Worm (Caenorhabditis elegans) whole organism, late embryonic: Measurements from ENCODE around the gene del-1.

Experiments used
- C38D4.7 ChIP-seq: fragments of 200-800 bp; sonication (Bioruptor generic); optimal IDR thresholded peaks from 2 replicates; lab custom pipeline; 2018; ENCODE audit warnings: mild to moderate bottlenecking, missing genetic modification characterization, moderate library complexity, missing compliant biosample characterization
- F13H6.1 ChIP-seq: sonication (generic microtip); optimal IDR thresholded peaks from 2 replicates; lab custom pipeline; 2016; ENCODE audit warnings: missing genetic modification characterization, missing compliant biosample characterization
- K02D7.2 ChIP-seq: sonication (generic microtip); optimal IDR thresholded peaks from 2 replicates; lab custom pipeline; 2017; ENCODE audit warnings: mild to moderate bottlenecking, missing genetic modification characterization, missing compliant biosample characterization
- K09A11.1 ChIP-seq: sonication (generic microtip); optimal IDR thresholded peaks from 2 replicates; lab custom pipeline; 2017; ENCODE audit warnings: antibody characterized with exemption, mild to moderate bottlenecking, missing genetic modification characterization, missing compliant biosample characterization; ENCODE audit not compliant: insufficient read depth
- T23F11.4 ChIP-seq: fragments of 200-800 bp; sonication (Bioruptor generic); optimal IDR thresholded peaks from 2 replicates; lab custom pipeline; 2018; ENCODE audit warnings: mild to moderate bottlenecking, missing genetic modification characterization, missing compliant biosample characterization
- ama-1 ChIP-seq: fragments of 150-350 bp; optimal IDR thresholded peaks from 2 replicates; lab custom pipeline; 2014
- ceh-2 ChIP-seq: sonication (generic microtip); optimal IDR thresholded peaks from 2 replicates; lab custom pipeline; 2016; ENCODE audit warnings: missing genotype, missing genetic modification characterization, missing compliant biosample characterization
- ceh-22 ChIP-seq: sonication (generic microtip); optimal IDR thresholded peaks from 2 replicates; lab custom pipeline; 2017; ENCODE audit warnings: missing biosample characterization, missing genetic modification characterization
- ceh-30 ChIP-seq: fragments of 150-350 bp; optimal IDR thresholded peaks from 2 replicates; lab custom pipeline; 2014; ENCODE audit warnings: missing biosample characterization, missing genetic modification characterization
- ceh-9 ChIP-seq: sonication (generic microtip); optimal IDR thresholded peaks from 2 replicates; lab custom pipeline; 2016; ENCODE audit warnings: mild to moderate bottlenecking, missing genetic modification characterization, inconsistent platforms, missing compliant biosample characterization
- che-1 ChIP-seq: sonication (generic microtip); optimal IDR thresholded peaks from 2 replicates; lab custom pipeline; 2016; ENCODE audit warnings: mild to moderate bottlenecking, missing genetic modification characterization, missing compliant biosample characterization
- dmd-4 ChIP-seq: sonication (generic microtip); optimal IDR thresholded peaks from 2 replicates; lab custom pipeline; 2016; ENCODE audit warnings: borderline replicate concordance, missing genetic modification characterization, missing compliant biosample characterization
- dve-1 ChIP-seq: sonication (generic microtip); optimal IDR thresholded peaks from 2 replicates; lab custom pipeline; 2017; ENCODE audit warnings: antibody characterized with exemption, mild to moderate bottlenecking, missing genetic modification characterization, missing compliant biosample characterization
- elt-2 ChIP-seq: sonication (generic microtip); optimal IDR thresholded peaks from 2 replicates; lab custom pipeline; 2016; ENCODE audit warnings: missing genetic modification reagents, missing genetic modification characterization, missing compliant biosample characterization
- ets-4 ChIP-seq: sonication (generic microtip); optimal IDR thresholded peaks from 2 replicates; lab custom pipeline; 2016; ENCODE audit warnings: missing genetic modification characterization, missing compliant biosample characterization
- eyg-1 ChIP-seq: sonication (generic microtip); optimal IDR thresholded peaks from 2 replicates; lab custom pipeline; 2016; ENCODE audit warnings: missing genotype, missing genetic modification characterization, missing compliant biosample characterization
- fax-1 ChIP-seq: sonication (generic microtip); optimal IDR thresholded peaks from 2 replicates; lab custom pipeline; 2016; ENCODE audit warnings: missing genotype, missing genetic modification characterization, missing compliant biosample characterization
- fkh-10 ChIP-seq: fragments of 150-350 bp; optimal IDR thresholded peaks from 2 replicates; lab custom pipeline; 2014; ENCODE audit warnings: missing biosample characterization, missing genetic modification reagents, missing genetic modification characterization
- fkh-6 ChIP-seq: sonication (generic microtip); optimal IDR thresholded peaks from 2 replicates; lab custom pipeline; 2016; ENCODE audit warnings: missing genetic modification characterization, missing compliant biosample characterization
- gmeb-2 ChIP-seq: sonication (generic microtip); optimal IDR thresholded peaks from 2 replicates; lab custom pipeline; 2016; ENCODE audit warnings: missing genetic modification characterization, inconsistent platforms, missing compliant biosample characterization
- hlh-13 ChIP-seq: fragments of 200-800 bp; sonication (Bioruptor generic); optimal IDR thresholded peaks from 2 replicates; lab custom pipeline; 2018; ENCODE audit warnings: mild to moderate bottlenecking, missing genetic modification characterization, missing compliant biosample characterization
- hlh-8 ChIP-seq: sonication (generic microtip); optimal IDR thresholded peaks from 2 replicates; lab custom pipeline; 2016; ENCODE audit warnings: missing genotype, missing genetic modification characterization, missing compliant biosample characterization
- lim-6 ChIP-seq: sonication (generic microtip); optimal IDR thresholded peaks from 2 replicates; lab custom pipeline; 2016; ENCODE audit warnings: missing genetic modification characterization, missing compliant biosample characterization
- lin-11 ChIP-seq: fragments of 200-800 bp; sonication (Bioruptor generic); optimal IDR thresholded peaks from 2 replicates; lab custom pipeline; 2018; ENCODE audit warnings: mild to moderate bottlenecking, missing genetic modification characterization, missing compliant biosample characterization
- nfya-1 ChIP-seq: sonication (generic microtip); optimal IDR thresholded peaks from 2 replicates; lab custom pipeline; 2017; ENCODE audit warnings: missing genetic modification characterization, mild to moderate bottlenecking, missing compliant biosample characterization, antibody characterized with exemption, moderate library complexity
- nhr-11 ChIP-seq: fragments of 150-350 bp; optimal IDR thresholded peaks from 2 replicates; lab custom pipeline; 2014; ENCODE audit warnings: missing biosample characterization, missing genetic modification characterization
- npax-4 ChIP-seq: sonication (generic microtip); optimal IDR thresholded peaks from 2 replicates; lab custom pipeline; 2016; ENCODE audit warnings: missing genetic modification characterization, missing compliant biosample characterization
- pag-3 ChIP-seq: sonication (generic microtip); optimal IDR thresholded peaks from 2 replicates; lab custom pipeline; 2016; ENCODE audit warnings: missing compliant biosample characterization, missing genetic modification characterization, borderline replicate concordance
- pat-9 ChIP-seq: fragments of 200-800 bp; sonication (Bioruptor generic); optimal IDR thresholded peaks from 2 replicates; lab custom pipeline; 2018; ENCODE audit warnings: mild to moderate bottlenecking, missing genetic modification characterization, moderate library complexity, missing compliant biosample characterization
- pax-1 ChIP-seq: fragments of 150-350 bp; optimal IDR thresholded peaks from 2 replicates; lab custom pipeline; 2014; ENCODE audit warnings: missing biosample characterization, missing genetic modification characterization
- pha-2 ChIP-seq: sonication (generic microtip); optimal IDR thresholded peaks from 2 replicates; lab custom pipeline; 2017; ENCODE audit warnings: mild to moderate bottlenecking, missing genetic modification characterization, missing compliant biosample characterization
- pros-1 ChIP-seq: fragments of 150-350 bp; optimal IDR thresholded peaks from 2 replicates; lab custom pipeline; 2014; ENCODE audit warnings: missing biosample characterization, missing genetic modification reagents, missing genetic modification characterization
- sox-2 ChIP-seq: fragments of 200-800 bp; sonication (Bioruptor generic); IDR thresholded peaks from 2 replicates; pipeline ENCODE4 v1.3.6; 2022; ENCODE audit warnings: missing genetic modification reagents, missing genetic modification characterization, missing compliant biosample characterization
- unc-3 ChIP-seq, 2 experiments: fragments of 200-800 bp in 1 of 2; sonication (Bioruptor generic) in 1 of 2; sonication (generic microtip) in 1 of 2; conservative IDR thresholded peaks in 1 of 2; optimal IDR thresholded peaks in 1 of 2; 2 replicates each; pipeline versions ENCODE4 v1.3.6 to Lab custom; 2016 to 2022; ENCODE audit warnings: missing compliant biosample characterization in 2 of 2, missing genetic modification characterization in 2 of 2, missing genetic modification reagents in 1 of 2

The del-1 gene

DNA sequence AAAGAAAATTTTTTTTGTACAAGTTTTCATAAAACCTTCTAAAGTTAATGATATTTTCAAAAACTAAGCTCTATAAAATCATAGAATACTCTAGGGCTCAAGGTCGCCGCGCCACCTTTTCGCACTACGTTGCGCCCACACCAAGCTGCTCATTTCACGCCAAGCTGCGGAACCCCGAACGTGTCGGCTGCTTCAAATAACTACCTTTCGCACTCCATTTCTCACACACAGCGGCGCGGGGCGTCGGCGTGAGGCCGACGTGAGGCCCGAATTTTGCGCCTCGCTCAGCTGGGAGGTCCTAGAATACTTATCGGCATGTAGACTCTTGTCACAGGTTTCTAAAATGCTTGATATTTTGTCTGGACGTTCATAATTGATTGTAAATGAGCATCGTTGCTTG is 35.9 kb upstream of the del-1 start:
- TF ChIP-seq pros-1 (tag; lab: Kevin White, UChicago): no peak
- no peak for TF ChIP-seq lim-6
- no peak for TF ChIP-seq ceh-9 (tag; lab: Kevin White, UChicago)
- TF ChIP-seq eyg-1 (tag; lab: Kevin White, UChicago): no peak
- TF ChIP-seq ceh-2 (tag; lab: Kevin White, UChicago): no peak
- TF ChIP-seq K02D7.2: no peak
- TF ChIP-seq fkh-6 (tag; lab: Kevin White, UChicago): no peak
- TF ChIP-seq pag-3: no peak
- no peak for TF ChIP-seq nhr-11
- no peak for TF ChIP-seq ets-4
- TF ChIP-seq ceh-30 (tag; lab: Kevin White, UChicago): no peak
- no peak for TF ChIP-seq nfya-1 (tag; lab: Kevin White, UChicago)
- no peak for TF ChIP-seq pha-2
- no peak for TF ChIP-seq hlh-13 (GFP tag; lab: Kevin White, UChicago)

- TF ChIP-seq fax-1 (no peak), ama-1 (lab: Kevin White, UChicago) (no peak), dve-1 (tag; lab: Kevin White, UChicago) (no peak), pat-9 (tag; lab: Kevin White, UChicago) (no peak), pag-3 (no peak), pax-1 (no peak), pha-2 (no peak), che-1 (tag; lab: Kevin White, UChicago) (no peak), nfya-1 (tag; lab: Kevin White, UChicago) (no peak), sox-2 (GFP tag; lab: Robert Waterston, UW) (no peak), eyg-1 (tag; lab: Kevin White, UChicago) (no peak), hlh-13 (GFP tag; lab: Kevin White, UChicago) (no peak), npax-4 (tag; lab: Kevin White, UChicago) (no peak), dmd-4 (tag; lab: Kevin White, UChicago) (no peak)
- TF ChIP-seq, all 69 proteins: peak for 0
These were observed 33.5 kb upstream of the del-1 start, which contains the start of gene srg-36 for ce11 chrX:14234366-14234765. TSS of gene srg-36 (minus strand) at chrX:14234466.

ce11 chrX:14234932-14235331 is 32.9 kb upstream of the del-1 start, which contains the start of gene srg-37:
TSS of gene srg-37 (minus strand) at chrX:14235032.
- TF ChIP-seq K09A11.1 (no peak), fkh-10 (no peak), ceh-22 (tag; lab: Kevin White, UChicago) (no peak), dve-1 (tag; lab: Kevin White, UChicago) (no peak), dmd-4 (tag; lab: Kevin White, UChicago) (no peak), gmeb-2 (tag; lab: Kevin White, UChicago) (no peak), npax-4 (tag; lab: Kevin White, UChicago) (no peak), hlh-8 (tag; lab: Kevin White, UChicago) (no peak), elt-2 (tag; lab: Kevin White, UChicago) (no peak), K02D7.2 (no peak), C38D4.7 (GFP tag; lab: Kevin White, UChicago) (no peak)

ce11 chrX:14236121-14236824 is 31.6 kb upstream of the del-1 start:
- no peak for TF ChIP-seq ceh-22 (tag; lab: Kevin White, UChicago)
- no peak for TF ChIP-seq unc-3 (GFP tag; conservative IDR thresholded peaks at IDR 0.05; lab: Robert Waterston, UW)
- no peak for TF ChIP-seq unc-3 (tag; optimal IDR thresholded peaks at IDR 0.05; lab: Kevin White, UChicago)
- no peak for TF ChIP-seq lin-11 (tag; lab: Kevin White, UChicago)
- TF ChIP-seq F13H6.1 (tag; lab: Kevin White, UChicago): no peak
- TF ChIP-seq T23F11.4 (GFP tag; lab: Kevin White, UChicago): no peak
- TF ChIP-seq dmd-4 (tag; lab: Kevin White, UChicago): no peak
- TF ChIP-seq lim-6: no peak
- TF ChIP-seq fkh-6 (tag; lab: Kevin White, UChicago): no peak
